Worm (Caenorhabditis elegans): Measurements from ENCODE around the gene K08C7.1.

K08C7.1 gene

ce11 chrIV:10614918-10615477 is 41.6 kb upstream of the K08C7.1 start, which contains the start of gene ptr-14:
TSS of gene ptr-14 (plus strand) at chrIV:10615427.
- TF ChIP-seq sdz-12 (GFP tag; optimal IDR thresholded peaks at IDR 0.05) (no peak), mes-2 (tag; optimal IDR thresholded peaks at IDR 0.05; ENCODE audit: poor library complexity, severe bottlenecking) (no peak), ztf-11 (tag; optimal IDR thresholded peaks at IDR 0.05) (no peak), nhr-28 (tag; optimal IDR thresholded peaks at IDR 0.05) (peak; percentile 3), zip-2 (tag; optimal IDR thresholded peaks at IDR 0.05) (no peak), hlh-11 (tag; optimal IDR thresholded peaks at IDR 0.05) (peak; percentile 41), nhr-102 (tag; optimal IDR thresholded peaks at IDR 0.05) (no peak), zag-1 (tag; optimal IDR thresholded peaks at IDR 0.05) (no peak), daf-16 (GFP tag; optimal IDR thresholded peaks at IDR 0.05) (no peak), daf-16 (tag; optimal IDR thresholded peaks at IDR 0.05) (no peak), aha-1 (tag) (no peak), php-3 (GFP tag; IDR thresholded peaks at IDR 0.05) (no peak), ceh-62 (tag; optimal IDR thresholded peaks at IDR 0.05) (no peak), rbr-2 (tag; optimal IDR thresholded peaks at IDR 0.05) (no peak), F10B5.3 (tag; optimal IDR thresholded peaks at IDR 0.05) (no peak)

ce11 chrIV:10616366-10616765 is 40.2 kb upstream of the K08C7.1 start:
- TF ChIP-seq dpl-1 (GFP tag; optimal IDR thresholded peaks at IDR 0.05) (no peak), nhr-48 (tag; optimal IDR thresholded peaks at IDR 0.05) (no peak), nhr-6 (tag; optimal IDR thresholded peaks at IDR 0.05) (no peak), ztf-11 (tag; optimal IDR thresholded peaks at IDR 0.05) (no peak), unc-62 (GFP tag; optimal IDR thresholded peaks at IDR 0.05 in 1 of 2) (peak in 1 of 2 experiments; percentile 78), unc-62 (tag; optimal IDR thresholded peaks at IDR 0.05) (no peak), mxl-3 (GFP tag; optimal IDR thresholded peaks at IDR 0.05) (peak; percentile 37), egl-27 (tag; optimal IDR thresholded peaks at IDR 0.05) (no peak), nhr-11 (tag; optimal IDR thresholded peaks at IDR 0.05) (no peak), lim-7 (GFP tag; IDR thresholded peaks at IDR 0.05) (no peak), F10B5.3 (tag; optimal IDR thresholded peaks at IDR 0.05) (no peak), lin-39 (tag; optimal IDR thresholded peaks at IDR 0.05) (no peak), nhr-76 (tag; optimal IDR thresholded peaks at IDR 0.05) (no peak), Y5F2A.4 (GFP tag; optimal IDR thresholded peaks at IDR 0.05) (no peak), gei-8 (GFP tag; optimal IDR thresholded peaks at IDR 0.05) (no peak), spr-3 (GFP tag; optimal IDR thresholded peaks at IDR 0.05) (no peak)

- TF ChIP-seq ztf-11 (tag; optimal IDR thresholded peaks at IDR 0.05) (no peak), unc-62 (GFP tag; optimal IDR thresholded peaks at IDR 0.05 in 1 of 2) (peak in 1 of 2 experiments; percentile 92), unc-62 (tag; optimal IDR thresholded peaks at IDR 0.05) (no peak), hlh-30 (tag; optimal IDR thresholded peaks at IDR 0.05; ENCODE audit: insufficient read depth) (peak; percentile 19), cey-2 (tag; optimal IDR thresholded peaks at IDR 0.05; ENCODE audit: borderline replicate concordance, insufficient read depth) (peak; percentile 2), mep-1 (tag; optimal IDR thresholded peaks at IDR 0.05) (no peak)
Measured at ce11 chrIV:10617099-10617498, 39.5 kb upstream of the K08C7.1 start.

- TF ChIP-seq zfp-3 (GFP tag; conservative IDR thresholded peaks at IDR 0.05): 0 out of 2 replicates have a peak, but pooled peaks have one; percentile 33
- TF ChIP-seq ceh-20 (GFP tag; IDR thresholded peaks at IDR 0.05): no peak
Measured at ce11 chrIV:10620811-10621210, 35.8 kb upstream of the K08C7.1 start, which contains the start of gene R09H10.7. TSS of gene R09H10.7 (plus strand) at chrIV:10621111.

- TF ChIP-seq daf-16 (GFP tag; optimal IDR thresholded peaks at IDR 0.05): no peak
- TF ChIP-seq daf-16 (tag; optimal IDR thresholded peaks at IDR 0.05): peak; percentile 46
- no peak for TF ChIP-seq zag-1 (tag; optimal IDR thresholded peaks at IDR 0.05)
- TF ChIP-seq zfp-3 (GFP tag; conservative IDR thresholded peaks at IDR 0.05): no peak
- TF ChIP-seq ama-1 (optimal IDR thresholded peaks at IDR 0.05): no peak
- TF ChIP-seq ceh-20 (GFP tag; IDR thresholded peaks at IDR 0.05): peak; percentile 84
- no peak for TF ChIP-seq hmg-1.1 (GFP tag; IDR thresholded peaks at IDR 0.05)
- TF ChIP-seq unc-62 (GFP tag; optimal IDR thresholded peaks at IDR 0.05 in 1 of 2): no peak
- TF ChIP-seq unc-62 (tag; optimal IDR thresholded peaks at IDR 0.05): no peak
- TF ChIP-seq mxl-3 (GFP tag; optimal IDR thresholded peaks at IDR 0.05): no peak
- TF ChIP-seq F26F4.8 (GFP tag; conservative IDR thresholded peaks at IDR 0.05): no peak
- TF ChIP-seq ceh-44 (GFP tag; IDR thresholded peaks at IDR 0.05): no peak
- TF ChIP-seq fos-1 (tag; optimal IDR thresholded peaks at IDR 0.05): no peak
- no peak for TF ChIP-seq F44E2.7 (GFP tag; IDR thresholded peaks at IDR 0.05)
- peak; percentile 79 for TF ChIP-seq pqm-1 (tag; optimal IDR thresholded peaks at IDR 0.05)
- peak; percentile 38; the same call in 1 of the 2 replicates for TF ChIP-seq dmd-6 (GFP tag; IDR thresholded peaks at IDR 0.05)
- no peak for TF ChIP-seq zfp-2 (tag; optimal IDR thresholded peaks at IDR 0.05)
- no peak for TF ChIP-seq mdl-1 (tag; optimal IDR thresholded peaks at IDR 0.05)
- no peak for TF ChIP-seq lin-15B (tag; optimal IDR thresholded peaks at IDR 0.05)
Measured at ce11 chrIV:10628724-10629123, 27.9 kb upstream of the K08C7.1 start, which contains the start of gene R09H10.5. TSS of gene R09H10.5 (minus strand) at chrIV:10628829.
